Fruit fly (Drosophila melanogaster): ENCODE results near the gene CG10864.

The CG10864 gene

dm6 chr3R:18432905-18433304 is 21.5 kb upstream of the CG10864 start (continued):
- TF ChIP-seq al (GFP tag; IDR thresholded peaks at IDR 0.05) = no peak
- TF ChIP-seq her (GFP tag; optimal IDR thresholded peaks at IDR 0.05) = no peak
- TF ChIP-seq CG2889 (GFP tag; IDR thresholded peaks at IDR 0.05) = no peak
- TF ChIP-seq hbn (GFP tag; IDR thresholded peaks at IDR 0.05; ENCODE audit: partially characterized antibody) = no peak
- no peak for TF ChIP-seq onecut (GFP tag; IDR thresholded peaks at IDR 0.05)
- TF ChIP-seq CG10366 (GFP tag; IDR thresholded peaks at IDR 0.05) = no peak
- no peak for TF ChIP-seq hb (GFP tag; IDR thresholded peaks at IDR 0.05; ENCODE audit: partially characterized antibody)
- TF ChIP-seq hkb (optimal IDR thresholded peaks at IDR 0.05) = no peak
- TF ChIP-seq hkb (GFP tag; IDR thresholded peaks at IDR 0.05) = no peak
- TF ChIP-seq CG3163 (GFP tag; optimal IDR thresholded peaks at IDR 0.05) = no peak
- TF ChIP-seq pb (GFP tag; optimal IDR thresholded peaks at IDR 0.05) = no peak
- TF ChIP-seq ase (GFP tag; IDR thresholded peaks at IDR 0.05) = no peak
- no peak for TF ChIP-seq Spps (tag; optimal IDR thresholded peaks at IDR 0.05)
- TF ChIP-seq Rx (GFP tag; IDR thresholded peaks at IDR 0.05) = no peak
- TF ChIP-seq tna (GFP tag; IDR thresholded peaks at IDR 0.05; ENCODE audit: partially characterized antibody) = no peak
- no peak for TF ChIP-seq Dref (GFP tag; IDR thresholded peaks at IDR 0.05)
- no peak for TF ChIP-seq disco-r (GFP tag; optimal IDR thresholded peaks at IDR 0.05)
- no peak for TF ChIP-seq slbo (GFP tag; IDR thresholded peaks at IDR 0.05)
- TF ChIP-seq corto (GFP tag; optimal IDR thresholded peaks at IDR 0.05) = no peak
- no peak for TF ChIP-seq CG17328 (GFP tag; IDR thresholded peaks at IDR 0.05)
- TF ChIP-seq CTCF (GFP tag; optimal IDR thresholded peaks at IDR 0.05) = no peak
- no peak for TF ChIP-seq dpn (GFP tag; optimal IDR thresholded peaks at IDR 0.05)
- no peak for TF ChIP-seq CG10147 (GFP tag; optimal IDR thresholded peaks at IDR 0.05)
- TF ChIP-seq pan (optimal IDR thresholded peaks at IDR 0.05) = no peak
- TF ChIP-seq pan (GFP tag; optimal IDR thresholded peaks at IDR 0.05 in 1 of 2, IDR thresholded peaks at IDR 0.05 in 1 of 2) = no peak
- no peak for TF ChIP-seq HLH4C (GFP tag; IDR thresholded peaks at IDR 0.05; ENCODE audit: partially characterized antibody)
- TF ChIP-seq CG11456 (GFP tag; IDR thresholded peaks at IDR 0.05) = 0 out of 3 replicates have a peak, but pooled peaks have one; percentile 24
- peak; percentile 28 for TF ChIP-seq caup (GFP tag; optimal IDR thresholded peaks at IDR 0.05; ENCODE audit: severe bottlenecking)
- TF ChIP-seq CG6683 (GFP tag; optimal IDR thresholded peaks at IDR 0.05) = no peak
- TF ChIP-seq CG14710 (tag; optimal IDR thresholded peaks at IDR 0.05) = no peak
- TF ChIP-seq chm (GFP tag; IDR thresholded peaks at IDR 0.05) = no peak
- no peak for TF ChIP-seq Dek (tag; optimal IDR thresholded peaks at IDR 0.05)
- no peak for TF ChIP-seq Camta (GFP tag; optimal IDR thresholded peaks at IDR 0.05)
- TF ChIP-seq HLH3B (GFP tag; IDR thresholded peaks at IDR 0.05) = no peak
- peak; percentile 27 for TF ChIP-seq gro (GFP tag; optimal IDR thresholded peaks at IDR 0.05)
- no peak for TF ChIP-seq btn (GFP tag; optimal IDR thresholded peaks at IDR 0.05)
- no peak for TF ChIP-seq CG7745 (tag; optimal IDR thresholded peaks at IDR 0.05)
- TF ChIP-seq CG17361 (GFP tag; IDR thresholded peaks at IDR 0.05) = no peak
- no peak for TF ChIP-seq pho (GFP tag; optimal IDR thresholded peaks at IDR 0.05)
- no peak for TF ChIP-seq Myb (GFP tag; optimal IDR thresholded peaks at IDR 0.05)
- no peak for TF ChIP-seq CG30020 (tag; optimal IDR thresholded peaks at IDR 0.05)
- TF ChIP-seq CG15514 (GFP tag; optimal IDR thresholded peaks at IDR 0.05) = peak; percentile 8
- TF ChIP-seq CG30431 (GFP tag; optimal IDR thresholded peaks at IDR 0.05) = no peak
- TF ChIP-seq stc (GFP tag; IDR thresholded peaks at IDR 0.05) = no peak
- peak; percentile 18 for TF ChIP-seq exex (tag; optimal IDR thresholded peaks at IDR 0.05)

Data from whole organism, embryonic.